Worm (Caenorhabditis elegans) whole organism, young adult: ENCODE results near the gene sav-1.

Source experiments
- B0019.2 ChIP-seq: fragments of 200-800 bp; sonication (Bioruptor generic); conservative IDR thresholded peaks from 2 replicates; pipeline ENCODE4 v1.3.6; 2022; ENCODE audit warnings: missing genetic modification reagents, missing genetic modification characterization, missing compliant biosample characterization
- C17E4.6 ChIP-seq: fragments of 200-800 bp; sonication (Bioruptor generic); IDR thresholded peaks from 2 replicates; pipeline ENCODE4 v1.3.6; 2022; ENCODE audit warnings: missing genetic modification reagents, missing genetic modification characterization, missing compliant biosample characterization
- D2030.7 ChIP-seq: fragments of 200-800 bp; sonication (Bioruptor generic); IDR thresholded peaks from 2 replicates; pipeline ENCODE4 v1.3.6; 2022; ENCODE audit warnings: missing genetic modification reagents, missing genetic modification characterization, missing compliant biosample characterization
- F10E7.11 ChIP-seq: sonication (generic microtip); optimal IDR thresholded peaks from 2 replicates; lab custom pipeline; 2017; ENCODE audit warnings: mild to moderate bottlenecking, missing genetic modification characterization, moderate library complexity, missing compliant biosample characterization
- F57C9.4 ChIP-seq: sonication (generic microtip); optimal IDR thresholded peaks from 2 replicates; lab custom pipeline; 2017; ENCODE audit warnings: mild to moderate bottlenecking, missing genetic modification characterization, missing compliant biosample characterization
- T26A5.8 ChIP-seq: sonication (generic microtip); optimal IDR thresholded peaks from 2 replicates; lab custom pipeline; 2016; ENCODE audit warnings: missing genetic modification characterization, missing compliant biosample characterization
- Y53F4B.3 ChIP-seq: fragments of 200-800 bp; sonication (Bioruptor generic); IDR thresholded peaks from 2 replicates; pipeline ENCODE4 v1.3.6; 2022; ENCODE audit warnings: missing genetic modification reagents, missing genetic modification characterization, missing compliant biosample characterization
- Y53G8AR.9 ChIP-seq: fragments of 200-800 bp; sonication (Bioruptor generic); conservative IDR thresholded peaks from 2 replicates; pipeline ENCODE4 v1.3.6; 2022; ENCODE audit warnings: missing genetic modification reagents, missing genetic modification characterization, missing compliant biosample characterization
- Y79H2A.3 ChIP-seq: fragments of 200-800 bp; sonication (Bioruptor generic); conservative IDR thresholded peaks from 2 replicates; pipeline ENCODE4 v1.3.6; 2022; ENCODE audit warnings: missing genetic modification reagents, missing genetic modification characterization, missing compliant biosample characterization
- Y95B8A.8 ChIP-seq: fragments of 200-800 bp; sonication (Bioruptor generic); IDR thresholded peaks from 2 replicates; pipeline ENCODE4 v1.3.6; 2022; ENCODE audit warnings: missing genetic modification reagents, missing genetic modification characterization, missing compliant biosample characterization
- atf-7 ChIP-seq: sonication (generic microtip); optimal IDR thresholded peaks from 2 replicates; lab custom pipeline; 2017; ENCODE audit warnings: mild to moderate bottlenecking, missing genetic modification characterization, missing compliant biosample characterization
- athp-1 ChIP-seq: sonication (generic microtip); optimal IDR thresholded peaks from 2 replicates; lab custom pipeline; 2017; ENCODE audit warnings: mild to moderate bottlenecking, missing genetic modification characterization, missing compliant biosample characterization
- attf-3 ChIP-seq: fragments of 200-800 bp; sonication (Bioruptor generic); conservative IDR thresholded peaks from 2 replicates; pipeline ENCODE4 v1.3.6; 2022; ENCODE audit warnings: missing genetic modification reagents, missing genetic modification characterization, missing compliant biosample characterization
- attf-5 ChIP-seq: fragments of 200-800 bp; sonication (Bioruptor generic); optimal IDR thresholded peaks from 2 replicates; lab custom pipeline; 2018; ENCODE audit warnings: mild to moderate bottlenecking, missing genetic modification characterization, missing compliant biosample characterization
- bed-1 ChIP-seq: fragments of 200-800 bp; sonication (Bioruptor generic); IDR thresholded peaks from 2 replicates; pipeline ENCODE4 v1.3.6; 2022; ENCODE audit warnings: missing genetic modification reagents, missing genetic modification characterization, missing compliant biosample characterization
- bed-2 ChIP-seq: fragments of 200-800 bp; sonication (Bioruptor generic); IDR thresholded peaks from 2 replicates; pipeline ENCODE4 v1.3.6; 2022; ENCODE audit warnings: missing genetic modification reagents, missing genetic modification characterization, missing compliant biosample characterization
- ccch-3 ChIP-seq: fragments of 200-800 bp; sonication (Bioruptor generic); optimal IDR thresholded peaks from 2 replicates; lab custom pipeline; 2018; ENCODE audit warnings: mild to moderate bottlenecking, missing genetic modification characterization, missing compliant biosample characterization
- cebp-2 ChIP-seq: fragments of 200-800 bp; sonication (Bioruptor generic); IDR thresholded peaks from 2 replicates; pipeline ENCODE4 v1.3.6; 2022; ENCODE audit warnings: missing genetic modification characterization, missing compliant biosample characterization
- ceh-40 ChIP-seq: fragments of 200-800 bp; sonication (Bioruptor generic); IDR thresholded peaks from 2 replicates; pipeline ENCODE4 v1.3.6; 2022; ENCODE audit warnings: missing genetic modification characterization, missing compliant biosample characterization
- dpff-1 ChIP-seq: sonication (generic microtip); optimal IDR thresholded peaks from 2 replicates; lab custom pipeline; 2017; ENCODE audit warnings: mild to moderate bottlenecking, missing genetic modification characterization, missing compliant biosample characterization
- egrh-3 ChIP-seq: fragments of 200-800 bp; sonication (Bioruptor generic); IDR thresholded peaks from 2 replicates; pipeline ENCODE4 v1.3.6; 2022; ENCODE audit warnings: missing genetic modification reagents, missing genetic modification characterization, missing compliant biosample characterization
- ets-4 ChIP-seq: fragments of 200-800 bp; sonication (Bioruptor generic); optimal IDR thresholded peaks from 2 replicates; lab custom pipeline; 2018; ENCODE audit warnings: mild to moderate bottlenecking, missing genetic modification characterization, missing compliant biosample characterization
- gei-17 ChIP-seq: fragments of 200-800 bp; sonication (Bioruptor generic); optimal IDR thresholded peaks from 2 replicates; lab custom pipeline; 2018; ENCODE audit warnings: mild to moderate bottlenecking, missing genetic modification characterization, missing compliant biosample characterization
- hlh-12 ChIP-seq: sonication (generic microtip); optimal IDR thresholded peaks from 2 replicates; lab custom pipeline; 2016; ENCODE audit warnings: missing genetic modification characterization, missing compliant biosample characterization
- hmg-1.2 ChIP-seq: fragments of 200-800 bp; sonication (Bioruptor generic); IDR thresholded peaks from 2 replicates; pipeline ENCODE4 v1.3.6; 2022; ENCODE audit warnings: missing genetic modification reagents, missing genetic modification characterization, missing compliant biosample characterization
- let-526 ChIP-seq: fragments of 200-800 bp; sonication (Bioruptor generic); IDR thresholded peaks from 2 replicates; pipeline ENCODE4 v1.3.6; 2022; ENCODE audit warnings: missing genetic modification reagents, missing genetic modification characterization, missing compliant biosample characterization
- lir-1 ChIP-seq: fragments of 200-800 bp; sonication (Bioruptor generic); conservative IDR thresholded peaks from 2 replicates; pipeline ENCODE4 v1.3.6; 2022; ENCODE audit warnings: missing genetic modification reagents, missing genetic modification characterization, missing compliant biosample characterization
- madf-10 ChIP-seq: sonication (generic microtip); optimal IDR thresholded peaks from 2 replicates; lab custom pipeline; 2016; ENCODE audit warnings: mild to moderate bottlenecking, missing genetic modification characterization, missing compliant biosample characterization
- nfya-1 ChIP-seq: sonication (generic microtip); optimal IDR thresholded peaks from 2 replicates; lab custom pipeline; 2017; ENCODE audit warnings: antibody characterized with exemption, missing compliant biosample characterization, missing genetic modification characterization, borderline replicate concordance; ENCODE audit not compliant: insufficient read depth
- nfyb-1 ChIP-seq: fragments of 200-800 bp; sonication (Bioruptor generic); IDR thresholded peaks from 2 replicates; pipeline ENCODE4 v1.3.6; 2022; ENCODE audit warnings: missing genetic modification reagents, missing genetic modification characterization, missing compliant biosample characterization
- nhr-27 ChIP-seq: fragments of 200-800 bp; sonication (Bioruptor generic); optimal IDR thresholded peaks from 2 replicates; lab custom pipeline; 2018; ENCODE audit warnings: mild to moderate bottlenecking, missing genetic modification characterization, moderate library complexity, missing compliant biosample characterization
- pbrm-1 ChIP-seq: fragments of 200-800 bp; sonication (Bioruptor generic); IDR thresholded peaks from 2 replicates; pipeline ENCODE4 v1.3.6; 2022; ENCODE audit warnings: missing genetic modification reagents, missing genetic modification characterization, missing compliant biosample characterization
- rcor-1 ChIP-seq: fragments of 200-800 bp; sonication (Bioruptor generic); IDR thresholded peaks from 2 replicates; pipeline ENCODE4 v1.3.6; 2022; ENCODE audit warnings: missing genetic modification reagents, missing genetic modification characterization, missing compliant biosample characterization
- rec-8 ChIP-seq, 2 experiments: sonication (generic microtip); optimal IDR thresholded peaks; 2 replicates each; lab custom pipeline; 2016; ENCODE audit warnings: mild to moderate bottlenecking in 2 of 2, missing genetic modification characterization in 2 of 2, missing genetic modification reagents in 2 of 2, missing genotype in 2 of 2, missing biosample characterization in 1 of 2, missing compliant biosample characterization in 1 of 2, moderate library complexity in 1 of 2
- sdz-38 ChIP-seq: sonication (generic microtip); optimal IDR thresholded peaks from 2 replicates; lab custom pipeline; 2016; ENCODE audit warnings: missing genotype, missing genetic modification characterization, missing compliant biosample characterization
- sptf-2 ChIP-seq: fragments of 200-800 bp; sonication (Bioruptor generic); optimal IDR thresholded peaks from 2 replicates; lab custom pipeline; 2018; ENCODE audit warnings: mild to moderate bottlenecking, missing genetic modification characterization, missing compliant biosample characterization
- tlf-1 ChIP-seq: fragments of 200-800 bp; sonication (Bioruptor generic); optimal IDR thresholded peaks from 2 replicates; lab custom pipeline; 2018; ENCODE audit warnings: mild to moderate bottlenecking, missing genetic modification characterization, missing compliant biosample characterization
- unc-130 ChIP-seq: sonication (generic microtip); optimal IDR thresholded peaks from 2 replicates; lab custom pipeline; 2016; ENCODE audit warnings: missing genetic modification reagents, missing genetic modification characterization, missing compliant biosample characterization
- unc-62 ChIP-seq: fragments of 150-350 bp; optimal IDR thresholded peaks from 2 replicates; lab custom pipeline; 2014; ENCODE audit warnings: missing biosample characterization, missing genetic modification reagents, missing genetic modification characterization
- zim-3 ChIP-seq: sonication (generic microtip); optimal IDR thresholded peaks from 2 replicates; lab custom pipeline; 2017; ENCODE audit warnings: mild to moderate bottlenecking, missing genetic modification characterization, moderate library complexity, missing compliant biosample characterization
- ztf-28 ChIP-seq: fragments of 200-800 bp; sonication (Bioruptor generic); IDR thresholded peaks from 2 replicates; pipeline ENCODE4 v1.3.6; 2022; ENCODE audit warnings: missing genetic modification reagents, missing genetic modification characterization, missing compliant biosample characterization

Gene sav-1

DNA sequence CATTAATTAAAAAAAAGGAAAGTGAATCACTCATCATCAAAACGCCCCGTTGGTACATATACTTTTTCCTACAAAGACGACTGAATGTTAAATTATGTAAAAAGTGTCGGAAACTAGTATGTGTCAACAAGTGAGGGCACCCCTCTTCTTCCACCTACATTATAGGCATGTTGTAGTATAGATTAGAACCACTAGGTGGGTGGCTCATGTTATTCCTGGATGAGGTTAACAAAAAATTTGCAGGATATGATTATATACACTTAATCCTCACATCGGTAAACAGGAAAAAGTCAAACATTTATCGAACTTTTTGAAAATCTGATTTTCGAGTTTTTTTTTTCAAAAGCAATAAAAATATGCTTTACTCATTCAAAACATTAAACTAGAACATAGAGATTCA, 11.0 kb downstream of the sav-1 start (continued):
- TF ChIP-seq attf-3 (GFP tag; lab: Robert Waterston, UW): no peak
- TF ChIP-seq Y95B8A.8: no peak
- no peak for TF ChIP-seq zim-3 (tag; lab: Kevin White, UChicago)
- TF ChIP-seq, all 124 proteins: peak for 0

DNA sequence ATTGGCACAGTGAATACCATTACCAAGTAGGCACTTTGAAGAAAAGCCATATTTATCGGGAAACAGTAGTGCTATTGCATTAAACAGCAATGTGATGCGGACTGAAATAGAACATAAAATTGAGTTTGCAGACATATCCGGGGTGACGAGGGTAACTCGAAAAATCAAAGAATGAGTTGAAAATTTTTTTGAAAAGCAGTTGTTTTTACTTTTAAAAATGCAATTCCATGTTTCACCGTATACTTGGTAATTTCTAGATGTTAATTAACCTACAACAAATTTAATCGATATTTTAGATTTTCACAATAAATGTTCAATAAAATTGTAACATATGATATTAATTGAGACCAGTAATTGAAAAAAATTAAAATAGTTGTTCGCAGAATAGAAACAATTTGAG, 12.8 kb downstream of the sav-1 start, which contains the start of gene AH9.4:
Gene AH9.4 (minus strand): TSS at position 101 of the 400 bp plus-strand sequence.
- TF ChIP-seq athp-1 (tag; lab: Kevin White, UChicago) (no peak), Y53G8AR.9 (no peak), madf-10 (no peak), bed-1 (no peak), hmg-1.2 (GFP tag; lab: Robert Waterston, UW) (no peak), nfya-1 (no peak), dpff-1 (tag; lab: Kevin White, UChicago) (no peak), rec-8 (tag; optimal IDR thresholded peaks at IDR 0.05; lab: Kevin White, UChicago) (no peak), unc-62 (GFP tag; lab: Kevin White, UChicago) (no peak), tlf-1 (GFP tag; lab: Kevin White, UChicago) (no peak), sptf-2 (no peak)
- TF ChIP-seq, all 124 proteins: peak for 0

DNA sequence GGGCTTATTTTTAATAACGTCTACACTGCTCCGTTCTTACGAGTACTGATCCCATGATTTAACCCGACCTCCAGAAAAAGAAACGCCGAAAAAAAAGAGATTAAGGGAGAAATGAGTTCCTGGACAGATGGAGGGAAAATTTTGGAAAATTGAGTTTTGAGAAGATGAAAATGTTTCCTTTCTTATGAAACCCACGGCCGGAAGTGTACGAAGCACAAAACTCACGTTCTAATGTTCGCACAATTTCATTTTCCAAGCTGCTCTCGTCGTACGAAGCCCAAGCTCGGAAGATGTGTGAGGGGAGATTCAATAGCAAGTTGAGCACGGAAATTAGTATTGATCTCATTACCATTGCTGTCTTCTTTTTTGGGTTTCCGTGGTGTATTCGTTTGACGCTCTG, 15.6 kb downstream of the sav-1 start:
- TF ChIP-seq attf-5 (GFP tag; lab: Kevin White, UChicago): no peak
- no peak for TF ChIP-seq sdz-38 (tag; lab: Kevin White, UChicago)
- no peak for TF ChIP-seq pbrm-1 (GFP tag; lab: Robert Waterston, UW)
- TF ChIP-seq madf-10: no peak
- TF ChIP-seq let-526 (GFP tag; lab: Robert Waterston, UW): no peak
- no peak for TF ChIP-seq ccch-3 (GFP tag; lab: Kevin White, UChicago)

DNA sequence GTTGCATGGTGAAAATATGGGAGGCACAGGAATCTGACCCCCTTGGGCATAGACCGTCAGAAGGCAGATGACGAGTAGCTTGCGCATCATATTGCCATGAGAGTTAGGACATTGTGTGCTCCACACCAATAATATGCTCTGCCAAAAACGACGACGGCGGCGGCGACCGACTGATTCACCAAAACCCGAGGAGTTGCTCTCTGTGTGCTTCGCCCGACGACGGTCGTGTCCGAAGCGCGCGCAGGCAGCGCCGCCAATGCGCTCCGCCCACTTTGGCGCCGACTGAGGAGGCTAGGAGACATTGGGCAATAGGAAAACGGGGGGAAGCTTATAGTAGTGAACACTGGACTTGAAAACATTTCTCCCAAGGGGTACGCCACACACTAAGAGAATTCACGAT, 19.0 kb downstream of the sav-1 start, which contains the start of gene AH9.6:
Gene AH9.6 (minus strand): TSS at position 183 of the 400 bp plus-strand sequence.
- TF ChIP-seq cebp-2 (GFP tag; lab: Robert Waterston, UW) (no peak), F10E7.11 (tag; lab: Kevin White, UChicago) (no peak), D2030.7 (no peak), gei-17 (GFP tag; lab: Kevin White, UChicago) (no peak), egrh-3 (peak; percentile 62; the same call in 1 of the 2 replicates), bed-2 (GFP tag; lab: Robert Waterston, UW) (0 out of 2 replicates have a peak, but pooled peaks have one; percentile 52), lir-1 (GFP tag; lab: Robert Waterston, UW) (no peak), T26A5.8 (tag; lab: Kevin White, UChicago) (no peak), rcor-1 (GFP tag; lab: Robert Waterston, UW) (no peak), ccch-3 (GFP tag; lab: Kevin White, UChicago) (no peak), unc-130 (GFP tag; lab: Kevin White, UChicago) (no peak), ets-4 (no peak), ztf-28 (GFP tag; lab: Robert Waterston, UW) (no peak), ceh-40 (GFP tag; lab: Robert Waterston, UW) (no peak), nfyb-1 (GFP tag; lab: Robert Waterston, UW) (0 out of 2 replicates have a peak, but pooled peaks have one; percentile 18), unc-62 (GFP tag; lab: Kevin White, UChicago) (no peak), attf-3 (GFP tag; lab: Robert Waterston, UW) (no peak), atf-7 (tag; lab: Kevin White, UChicago) (no peak), C17E4.6 (GFP tag; lab: Robert Waterston, UW) (no peak), nhr-27 (tag; lab: Kevin White, UChicago) (no peak), F57C9.4 (no peak), B0019.2 (no peak), Y79H2A.3 (GFP tag; lab: Robert Waterston, UW) (no peak), Y53F4B.3 (GFP tag; lab: Robert Waterston, UW) (no peak), hlh-12 (tag; lab: Kevin White, UChicago) (no peak)
